Fruit fly (Drosophila melanogaster) whole organism, embryonic: ENCODE results near the gene Noc2.

Source experiments
- Blimp-1 ChIP-seq: fragments of 200-800 bp; sonication (Bioruptor generic); optimal IDR thresholded peaks from 3 replicates; lab custom pipeline; 2018; ENCODE audit warnings: missing biosample characterization, missing genetic modification characterization, mild to moderate bottlenecking, moderate library complexity, missing genetic modification reagents
- CG10565 ChIP-seq: fragments of 200-800 bp; sonication (Bioruptor generic); optimal IDR thresholded peaks from 3 replicates; lab custom pipeline; 2016; ENCODE audit warnings: missing biosample characterization, mild to moderate bottlenecking, missing genetic modification characterization
- CG11093 ChIP-seq: fragments of 200-800 bp; sonication (Bioruptor generic); IDR thresholded peaks from 3 replicates; pipeline ENCODE4 v1.3.6; 2022; ENCODE audit warnings: missing biosample characterization, missing genetic modification characterization
- CG11560 ChIP-seq: fragments of 200-800 bp; sonication (Bioruptor generic); IDR thresholded peaks from 3 replicates; pipeline ENCODE4 v1.3.6; 2022; ENCODE audit warnings: missing biosample characterization, missing genetic modification characterization
- CG11696 ChIP-seq: fragments of 200-800 bp; sonication (Bioruptor generic); IDR thresholded peaks from 2 replicates; pipeline ENCODE4 v1.3.6; 2022; ENCODE audit warnings: missing biosample characterization, missing genetic modification characterization
- CG12219 ChIP-seq: fragments of 200-800 bp; sonication (Bioruptor generic); optimal IDR thresholded peaks from 3 replicates; lab custom pipeline; 2018; ENCODE audit warnings: missing biosample characterization, mild to moderate bottlenecking, missing genetic modification characterization
- CG12744 ChIP-seq: fragments of 200-800 bp; sonication (Bioruptor generic); optimal IDR thresholded peaks from 2 replicates; lab custom pipeline; 2016; ENCODE audit warnings: missing biosample characterization, missing genetic modification characterization
- CG13287 ChIP-seq: fragments of 200-800 bp; sonication (Bioruptor generic); IDR thresholded peaks from 2 replicates; pipeline ENCODE4 v1.3.6; 2022; ENCODE audit warnings: missing biosample characterization, missing genetic modification characterization; ENCODE audit not compliant: partially characterized antibody
- CG13894 ChIP-seq: fragments of 200-800 bp; sonication (Bioruptor generic); optimal IDR thresholded peaks from 3 replicates; lab custom pipeline; 2018; ENCODE audit warnings: missing biosample characterization, mild to moderate bottlenecking, missing genetic modification characterization, moderate library complexity
- CG1603 ChIP-seq: fragments of 200-800 bp; sonication (Bioruptor generic); optimal IDR thresholded peaks from 2 replicates; lab custom pipeline; 2019; ENCODE audit warnings: missing biosample characterization, mild to moderate bottlenecking, missing genetic modification characterization, moderate library complexity
- CG3065 ChIP-seq: fragments of 200-800 bp; sonication (Bioruptor generic); optimal IDR thresholded peaks from 2 replicates; lab custom pipeline; 2016; ENCODE audit warnings: missing biosample characterization, missing genetic modification characterization
- CG31441 ChIP-seq: fragments of 200-800 bp; sonication (Bioruptor generic); IDR thresholded peaks from 2 replicates; pipeline ENCODE4 v1.3.6; 2022; ENCODE audit warnings: missing biosample characterization, missing genetic modification characterization
- CG3281 ChIP-seq: fragments of 200-800 bp; sonication (Bioruptor generic); optimal IDR thresholded peaks from 3 replicates; lab custom pipeline; 2017; ENCODE audit warnings: missing biosample characterization, mild to moderate bottlenecking, missing genetic modification characterization
- CG3995 ChIP-seq: fragments of 200-800 bp; sonication (Bioruptor generic); optimal IDR thresholded peaks from 3 replicates; lab custom pipeline; 2016; ENCODE audit warnings: missing biosample characterization, missing genetic modification characterization
- CG4820 ChIP-seq: fragments of 200-800 bp; sonication (Bioruptor generic); optimal IDR thresholded peaks from 3 replicates; lab custom pipeline; 2016; ENCODE audit warnings: missing biosample characterization, missing genetic modification characterization
- CG6175 ChIP-seq: fragments of 200-800 bp; sonication (Bioruptor generic); IDR thresholded peaks from 3 replicates; pipeline ENCODE4 v1.3.6; 2022; ENCODE audit warnings: missing biosample characterization, missing genetic modification characterization
- CG6272 ChIP-seq: fragments of 200-800 bp; sonication (Bioruptor generic); IDR thresholded peaks from 2 replicates; pipeline ENCODE4 v1.3.6; 2022; ENCODE audit warnings: missing biosample characterization, missing genetic modification characterization
- CG6791 ChIP-seq: fragments of 200-800 bp; sonication (Bioruptor generic); IDR thresholded peaks from 3 replicates; pipeline ENCODE4 v1.3.6; 2022; ENCODE audit warnings: missing biosample characterization, missing genetic modification characterization; ENCODE audit not compliant: partially characterized antibody
- CG7745 ChIP-seq: fragments of 200-800 bp; sonication (Bioruptor generic); optimal IDR thresholded peaks from 2 replicates; lab custom pipeline; 2018; ENCODE audit warnings: missing biosample characterization, mild to moderate bottlenecking, missing genetic modification characterization, moderate library complexity
- CG8388 ChIP-seq: fragments of 200-800 bp; sonication (Bioruptor generic); optimal IDR thresholded peaks from 2 replicates; lab custom pipeline; 2019; ENCODE audit warnings: missing biosample characterization, mild to moderate bottlenecking, missing genetic modification characterization, moderate library complexity
- CTCF ChIP-seq: fragments of 200-800 bp; sonication (Bioruptor generic); optimal IDR thresholded peaks from 2 replicates; lab custom pipeline; 2017; ENCODE audit warnings: missing biosample characterization, mild to moderate bottlenecking, missing genetic modification characterization, moderate library complexity
- Doc3 ChIP-seq: fragments of 200-800 bp; sonication (Bioruptor generic); IDR thresholded peaks from 3 replicates; pipeline ENCODE4 v1.3.6; 2022; ENCODE audit warnings: missing biosample characterization, missing genetic modification characterization; ENCODE audit not compliant: partially characterized antibody
- Gug ChIP-seq: fragments of 200-800 bp; sonication (Bioruptor generic); IDR thresholded peaks from 4 replicates; pipeline ENCODE4 v1.3.6; 2022; ENCODE audit warnings: missing biosample characterization, missing genetic modification characterization
- Max ChIP-seq: fragments of 200-800 bp; sonication (Bioruptor generic); optimal IDR thresholded peaks from 2 replicates; lab custom pipeline; 2016; ENCODE audit warnings: missing biosample characterization, mild to moderate bottlenecking, missing genetic modification characterization
- Mes4 ChIP-seq: fragments of 200-800 bp; sonication (Bioruptor generic); optimal IDR thresholded peaks from 2 replicates; lab custom pipeline; 2016; ENCODE audit warnings: missing biosample characterization, missing genetic modification characterization
- Mrtf ChIP-seq: fragments of 200-800 bp; sonication (Bioruptor generic); IDR thresholded peaks from 3 replicates; pipeline ENCODE4 v1.3.6; 2022; ENCODE audit warnings: missing biosample characterization, missing genetic modification characterization
- Nf-YC ChIP-seq: fragments of 200-800 bp; optimal IDR thresholded peaks from 3 replicates; lab custom pipeline; 2019; ENCODE audit warnings: missing biosample characterization, mild to moderate bottlenecking, missing genetic modification characterization, moderate library complexity
- Oaz ChIP-seq: fragments of 200-800 bp; sonication (Bioruptor generic); IDR thresholded peaks from 2 replicates; pipeline ENCODE4 v1.3.6; 2022; ENCODE audit warnings: missing biosample characterization, missing genetic modification characterization
- Scr ChIP-seq: fragments of 200-800 bp; sonication (Bioruptor generic); IDR thresholded peaks from 2 replicates; pipeline ENCODE4 v1.3.6; 2022; ENCODE audit warnings: missing biosample characterization, missing genetic modification characterization; ENCODE audit not compliant: partially characterized antibody
- Sox100B ChIP-seq: fragments of 200-800 bp; sonication (Bioruptor generic); optimal IDR thresholded peaks from 3 replicates; lab custom pipeline; 2018; ENCODE audit warnings: missing biosample characterization, mild to moderate bottlenecking, missing genetic modification characterization
- Ssrp ChIP-seq: fragments of 200-800 bp; sonication (Bioruptor generic); optimal IDR thresholded peaks from 2 replicates; lab custom pipeline; 2018; ENCODE audit warnings: missing biosample characterization, mild to moderate bottlenecking, missing genetic modification characterization, moderate library complexity
- Usf ChIP-seq: fragments of 200-800 bp; sonication (Bioruptor generic); optimal IDR thresholded peaks from 2 replicates; lab custom pipeline; 2017; ENCODE audit warnings: missing genotype, missing biosample characterization, missing genetic modification characterization
- ab ChIP-seq: fragments of 200-800 bp; sonication (Bioruptor generic); optimal IDR thresholded peaks from 2 replicates; lab custom pipeline; 2016; ENCODE audit warnings: missing biosample characterization, missing genetic modification characterization
- aop ChIP-seq: fragments of 200-800 bp; sonication (Bioruptor generic); IDR thresholded peaks from 2 replicates; pipeline ENCODE4 v1.3.6; 2022; ENCODE audit warnings: missing biosample characterization, missing genetic modification characterization
- cg ChIP-seq: fragments of 200-800 bp; sonication (Bioruptor generic); optimal IDR thresholded peaks from 3 replicates; lab custom pipeline; 2019; ENCODE audit warnings: missing biosample characterization, mild to moderate bottlenecking, missing genetic modification characterization, moderate library complexity
- disco-r ChIP-seq: fragments of 200-800 bp; sonication (Bioruptor generic); optimal IDR thresholded peaks from 2 replicates; lab custom pipeline; 2016; ENCODE audit warnings: missing biosample characterization, missing genetic modification characterization
- h ChIP-seq: fragments of >200 bp; optimal IDR thresholded peaks from 2 replicates; lab custom pipeline; 2017
- insv ChIP-seq, 2 experiments: fragments of 200-800 bp; sonication (Bioruptor generic); optimal IDR thresholded peaks; 3 replicates each; lab custom pipeline; 2016 to 2018; ENCODE audit warnings: missing biosample characterization in 2 of 2, missing genetic modification characterization in 2 of 2
- lola ChIP-seq, 3 experiments: fragments of >200 bp in 2 of 3; fragments of 200-800 bp in 1 of 3; sonication (Bioruptor generic) in 1 of 3; optimal IDR thresholded peaks; 2 replicates each; lab custom pipeline; 2017 to 2019; ENCODE audit warnings: missing biosample characterization in 3 of 3, missing genetic modification characterization in 3 of 3, mild to moderate bottlenecking in 1 of 3, moderate library complexity in 1 of 3
- maf-S ChIP-seq: fragments of 200-800 bp; sonication (Bioruptor generic); optimal IDR thresholded peaks from 2 replicates; lab custom pipeline; 2016; ENCODE audit warnings: missing biosample characterization, missing genetic modification characterization
- pfk ChIP-seq: fragments of 200-800 bp; sonication (Bioruptor generic); optimal IDR thresholded peaks from 2 replicates; lab custom pipeline; 2018; ENCODE audit warnings: missing biosample characterization, mild to moderate bottlenecking, missing genetic modification characterization, moderate library complexity
- psq ChIP-seq: fragments of 200-800 bp; sonication (Bioruptor generic); optimal IDR thresholded peaks from 2 replicates; lab custom pipeline; 2017; ENCODE audit warnings: missing biosample characterization, missing genetic modification characterization
- pum ChIP-seq: fragments of 200-800 bp; sonication (Bioruptor generic); optimal IDR thresholded peaks from 2 replicates; lab custom pipeline; 2016; ENCODE audit warnings: missing biosample characterization, missing genetic modification characterization
- pzg ChIP-seq: fragments of 200-800 bp; sonication (Bioruptor generic); optimal IDR thresholded peaks from 3 replicates; lab custom pipeline; 2018; ENCODE audit warnings: missing biosample characterization, mild to moderate bottlenecking, missing genetic modification characterization, moderate library complexity
- repo ChIP-seq: fragments of 200-800 bp; sonication (Bioruptor generic); optimal IDR thresholded peaks from 2 replicates; lab custom pipeline; 2016; ENCODE audit warnings: missing biosample characterization, missing genetic modification characterization
- rib ChIP-seq: fragments of 200-800 bp; sonication (Bioruptor generic); IDR thresholded peaks from 2 replicates; pipeline ENCODE4 v1.3.6; 2022; ENCODE audit warnings: missing biosample characterization, missing genetic modification characterization
- salm ChIP-seq: fragments of 200-800 bp; sonication (Bioruptor generic); optimal IDR thresholded peaks from 2 replicates; lab custom pipeline; 2018; ENCODE audit warnings: missing biosample characterization, mild to moderate bottlenecking, missing genetic modification characterization
- seq ChIP-seq: fragments of 200-800 bp; sonication (Bioruptor generic); IDR thresholded peaks from 2 replicates; pipeline ENCODE4 v1.3.6; 2022; ENCODE audit warnings: missing biosample characterization, missing genetic modification characterization
- tna ChIP-seq: fragments of 200-800 bp; sonication (Bioruptor generic); IDR thresholded peaks from 2 replicates; pipeline ENCODE4 v1.3.6; 2022; ENCODE audit warnings: missing biosample characterization, missing genetic modification characterization; ENCODE audit not compliant: partially characterized antibody

Noc2 gene

dm6 chr2L:21168295-21169159 lies 5.1 kb downstream of the Noc2 start, which contains the start of the genes mAcon1, CG43345 and CG43346 (continued):
- TF ChIP-seq Usf (GFP tag; lab: Kevin White, UChicago) (peak; percentile 70), Mes4 (GFP tag; lab: Kevin White, UChicago) (peak; percentile 73), disco-r (peak; percentile 67), cg (GFP tag; lab: Kevin White, UChicago) (no peak), CG6272 (GFP tag; lab: Robert Waterston, UW) (peak; percentile 60), Mrtf (no peak), h (lab: Kevin White, UChicago) (no peak), CTCF (GFP tag; lab: Kevin White, UChicago) (peak; percentile 21), CG3281 (peak; percentile 86), ab (GFP tag; lab: Kevin White, UChicago) (peak; percentile 61), CG6175 (GFP tag; lab: Robert Waterston, UW) (no peak), Doc3 (GFP tag; lab: Robert Waterston, UW) (no peak), Nf-YC (tag; lab: Kevin White, UChicago) (no peak), CG13287 (GFP tag; lab: Robert Waterston, UW) (no peak; the same call in 1 of the 2 replicates), CG11093 (GFP tag; lab: Robert Waterston, UW) (0 out of 3 replicates have a peak, but pooled peaks have one; percentile 43), CG13894 (tag; lab: Kevin White, UChicago) (no peak), tna (no peak), CG3065 (GFP tag; lab: Kevin White, UChicago) (peak; percentile 64), CG12219 (peak; percentile 60), CG7745 (tag; lab: Kevin White, UChicago) (no peak), Sox100B (GFP tag; lab: Kevin White, UChicago) (peak; percentile 79), pzg (GFP tag; lab: Kevin White, UChicago) (peak; percentile 68), lola (GFP tag; optimal IDR thresholded peaks at IDR 0.05; lab: Kevin White, UChicago) (peak in 1 of 3 experiments; percentile 76), CG8388 (no peak), maf-S (GFP tag; lab: Kevin White, UChicago) (peak; percentile 78), CG4820 (GFP tag; lab: Kevin White, UChicago) (peak; percentile 77), CG1603 (tag; lab: Kevin White, UChicago) (no peak), aop (no peak), salm (tag; lab: Kevin White, UChicago) (no peak), repo (peak; percentile 69), CG31441 (GFP tag; lab: Robert Waterston, UW) (no peak; the same call in 1 of the 2 replicates), insv (GFP tag; optimal IDR thresholded peaks at IDR 0.05; lab: Kevin White, UChicago) (peak in 1 of 2 experiments; percentile 34), Ssrp (tag; lab: Kevin White, UChicago) (peak; percentile 70), CG11560 (tag; lab: Robert Waterston, UW) (peak; percentile 55; the same call in 1 of the 3 replicates), CG3995 (GFP tag; lab: Kevin White, UChicago) (peak; percentile 46), CG10565 (peak; percentile 16), CG12744 (GFP tag; lab: Kevin White, UChicago) (peak; percentile 70), psq (GFP tag; lab: Kevin White, UChicago) (peak; percentile 6), pum (GFP tag; lab: Kevin White, UChicago) (peak; percentile 90), CG6791 (GFP tag; lab: Robert Waterston, UW) (no peak), Max (GFP tag; lab: Kevin White, UChicago) (peak; percentile 82), Oaz (GFP tag; lab: Robert Waterston, UW) (no peak), rib (no peak), CG11696 (no peak), pfk (peak; percentile 6), Gug (peak; percentile 52; the same call in 3 of the 4 replicates), Blimp-1 (no peak), seq (GFP tag; lab: Robert Waterston, UW) (peak; percentile 57; the same call in 1 of the 2 replicates), Scr (GFP tag; lab: Robert Waterston, UW) (no peak)
